Worm (Caenorhabditis elegans) whole organism, L4/young adult: ENCODE data around the gene plk-3.

Source experiments
- W03F9.2 ChIP-seq: fragments of 150-350 bp; optimal IDR thresholded peaks from 2 replicates; lab custom pipeline; 2014; ENCODE audit warnings: missing biosample characterization, missing genetic modification characterization
- dao-5 ChIP-seq: sonication (generic microtip); optimal IDR thresholded peaks from 2 replicates; lab custom pipeline; 2016; ENCODE audit warnings: missing genotype, missing genetic modification characterization, moderate library complexity, missing compliant biosample characterization
- him-1 ChIP-seq: sonication (generic microtip); optimal IDR thresholded peaks from 2 replicates; lab custom pipeline; 2016; ENCODE audit warnings: missing genotype, missing genetic modification reagents, missing genetic modification characterization, missing compliant biosample characterization

DNA sequence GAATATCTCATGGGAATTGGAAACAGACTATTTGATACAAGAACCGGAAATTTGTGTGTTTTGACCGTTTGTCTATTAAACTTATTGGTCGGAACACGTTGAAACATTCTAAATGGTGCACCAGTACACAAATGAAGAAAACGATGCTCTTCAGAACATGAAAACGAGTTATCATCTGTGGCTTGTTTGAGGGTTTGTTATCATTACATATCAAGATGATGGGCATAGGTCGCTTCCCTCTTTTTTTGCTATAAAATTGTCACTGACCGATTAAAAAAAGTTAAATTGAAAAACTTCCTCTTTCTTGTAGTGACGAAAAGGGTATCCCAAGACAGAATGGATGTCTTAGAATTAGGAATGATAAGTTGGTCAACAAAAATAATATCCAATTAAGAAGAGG, 4.4 kb downstream of the plk-3 start:
- TF ChIP-seq dao-5 (tag; lab: Kevin White, UChicago) (no peak), W03F9.2 (tag; lab: Kevin White, UChicago) (no peak), him-1 (tag; lab: Kevin White, UChicago) (no peak)
